Fruit fly (Drosophila melanogaster): ENCODE results near the gene sty.
A peak's percentile ranks its signal among the peaks of the same experiment; 100 is the strongest.

The sty gene

DNA sequence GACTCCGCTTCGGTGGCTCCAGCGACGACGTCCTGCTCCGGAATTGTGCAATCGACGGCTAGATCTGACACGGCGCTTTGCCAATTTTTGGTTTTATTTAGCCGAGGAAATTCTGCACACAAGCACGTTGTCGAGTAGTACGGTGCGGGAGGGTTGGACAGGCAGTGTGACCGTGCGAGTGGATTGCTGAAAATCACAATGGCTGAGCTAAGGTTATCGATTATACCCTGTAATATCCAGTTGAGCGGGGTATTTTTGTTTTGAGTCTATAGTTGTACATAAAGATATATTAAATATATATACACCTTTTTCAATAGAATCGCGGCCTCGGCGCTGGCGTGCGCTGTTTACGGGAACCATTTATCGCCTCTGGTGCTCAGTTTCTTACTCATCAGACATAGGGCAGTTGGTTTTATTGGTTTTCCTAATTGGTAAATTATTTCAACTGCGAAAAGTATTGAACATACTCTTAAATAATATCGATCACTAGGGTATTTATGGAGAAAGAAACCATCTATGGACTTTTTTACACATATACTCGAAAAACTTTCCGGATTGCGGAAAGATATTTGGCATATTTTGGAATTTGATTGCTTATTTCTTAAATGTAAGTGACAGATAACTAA is 35.8 kb upstream of the sty start, which contains the start of gene eIF5B (continued):
- TF ChIP-seq ERR (GFP tag; optimal IDR thresholded peaks at IDR 0.05) (no peak), CG8290 (GFP tag; optimal IDR thresholded peaks at IDR 0.05) (peak; percentile 32), CG8290 (tag; optimal IDR thresholded peaks at IDR 0.05) (peak; percentile 6 to 73), CG7839 (tag; optimal IDR thresholded peaks at IDR 0.05) (peak; percentile 79), h (optimal IDR thresholded peaks at IDR 0.05) (no peak), CG3995 (GFP tag; optimal IDR thresholded peaks at IDR 0.05) (no peak), lbe (GFP tag; optimal IDR thresholded peaks at IDR 0.05) (peak; percentile 15), Dref (GFP tag; IDR thresholded peaks at IDR 0.05) (peak; percentile 66), Rfx (GFP tag; IDR thresholded peaks at IDR 0.05) (peak; percentile 89), YL-1 (GFP tag; optimal IDR thresholded peaks at IDR 0.05) (peak; percentile 58), trh (GFP tag; optimal IDR thresholded peaks at IDR 0.05) (peak; percentile 17), Dek (tag; optimal IDR thresholded peaks at IDR 0.05) (peak; percentile 66), CkIIα-i1 (GFP tag; IDR thresholded peaks at IDR 0.05) (no peak), CG17802 (tag; optimal IDR thresholded peaks at IDR 0.05) (peak; percentile 34), CG18476 (GFP tag; optimal IDR thresholded peaks at IDR 0.05) (peak; percentile 2), CG17361 (GFP tag; IDR thresholded peaks at IDR 0.05) (peak; percentile 75), stc (GFP tag; IDR thresholded peaks at IDR 0.05) (peak; percentile 84), MBD-R2 (GFP tag; IDR thresholded peaks at IDR 0.05) (peak; percentile 73), CG12104 (GFP tag; optimal IDR thresholded peaks at IDR 0.05) (peak; percentile 43), CHES-1-like (GFP tag; optimal IDR thresholded peaks at IDR 0.05) (peak; percentile 22), HmgD (GFP tag; optimal IDR thresholded peaks at IDR 0.05) (no peak), sd (tag; optimal IDR thresholded peaks at IDR 0.05) (no peak), onecut (GFP tag; IDR thresholded peaks at IDR 0.05) (peak; percentile 83), CG14050 (GFP tag; IDR thresholded peaks at IDR 0.05) (peak; percentile 81), CG6791 (GFP tag; IDR thresholded peaks at IDR 0.05; ENCODE audit: partially characterized antibody) (no peak), Hand (GFP tag; optimal IDR thresholded peaks at IDR 0.05) (peak; percentile 29), chif (GFP tag; optimal IDR thresholded peaks at IDR 0.05) (peak in 1 of 2 experiments; percentile 72), Camta (GFP tag; optimal IDR thresholded peaks at IDR 0.05) (peak; percentile 29), NfI (GFP tag; optimal IDR thresholded peaks at IDR 0.05) (peak; percentile 82), D (optimal IDR thresholded peaks at IDR 0.05) (no peak), D (GFP tag; optimal IDR thresholded peaks at IDR 0.05) (peak; percentile 34), CG4328 (GFP tag; optimal IDR thresholded peaks at IDR 0.05) (peak; percentile 32), sc (optimal IDR thresholded peaks at IDR 0.05) (no peak), sc (GFP tag; optimal IDR thresholded peaks at IDR 0.05) (peak; percentile 69), Meics (GFP tag; optimal IDR thresholded peaks at IDR 0.05) (peak; percentile 69), CG4360 (GFP tag; IDR thresholded peaks at IDR 0.05) (no peak), danr (GFP tag; IDR thresholded peaks at IDR 0.05) (peak; percentile 60; the same call in 1 of the 2 replicates), sqz (GFP tag; optimal IDR thresholded peaks at IDR 0.05) (no peak), da (GFP tag; optimal IDR thresholded peaks at IDR 0.05) (no peak), CG14014 (GFP tag; IDR thresholded peaks at IDR 0.05) (peak; percentile 79), Spps (tag; optimal IDR thresholded peaks at IDR 0.05) (peak; percentile 21), ara (GFP tag; IDR thresholded peaks at IDR 0.05) (peak; percentile 71), vnd (GFP tag; IDR thresholded peaks at IDR 0.05; ENCODE audit: partially characterized antibody) (no peak), CG6654 (GFP tag; optimal IDR thresholded peaks at IDR 0.05) (peak; percentile 44), dm (GFP tag; optimal IDR thresholded peaks at IDR 0.05) (peak; percentile 73), CG4617 (GFP tag; optimal IDR thresholded peaks at IDR 0.05; ENCODE audit: borderline replicate concordance) (peak; percentile 52), tgo (GFP tag; IDR thresholded peaks at IDR 0.05) (peak; percentile 83), stwl (tag; optimal IDR thresholded peaks at IDR 0.05) (peak; percentile 19), CG8944 (GFP tag; optimal IDR thresholded peaks at IDR 0.05) (peak; percentile 33), CG14965 (GFP tag; optimal IDR thresholded peaks at IDR 0.05; ENCODE audit: borderline replicate concordance) (no peak), CG12769 (tag; optimal IDR thresholded peaks at IDR 0.05) (no peak), CG11093 (GFP tag; IDR thresholded peaks at IDR 0.05) (peak; percentile 82; the same call in 2 of the 3 replicates)
